Worm (Caenorhabditis elegans) whole organism, late embryonic: ENCODE results near the gene fbxb-61.

ENCODE experiments used
- Y22D7AL.16 ChIP-seq: sonication (generic microtip); optimal IDR thresholded peaks from 2 replicates; lab custom pipeline; 2016; ENCODE audit warnings: missing genetic modification characterization, missing compliant biosample characterization
- ahr-1 ChIP-seq: sonication (generic microtip); optimal IDR thresholded peaks from 2 replicates; lab custom pipeline; 2016; ENCODE audit warnings: missing genetic modification characterization, missing compliant biosample characterization
- pag-3 ChIP-seq: sonication (generic microtip); optimal IDR thresholded peaks from 2 replicates; lab custom pipeline; 2016; ENCODE audit warnings: missing compliant biosample characterization, missing genetic modification characterization, borderline replicate concordance
- pqm-1 ChIP-seq: sonication (generic microtip); optimal IDR thresholded peaks from 2 replicates; lab custom pipeline; 2016; ENCODE audit warnings: missing genetic modification characterization, missing compliant biosample characterization
- pros-1 ChIP-seq: fragments of 150-350 bp; optimal IDR thresholded peaks from 2 replicates; lab custom pipeline; 2014; ENCODE audit warnings: missing biosample characterization, missing genetic modification reagents, missing genetic modification characterization
- rnt-1 ChIP-seq: sonication (generic microtip); optimal IDR thresholded peaks from 2 replicates; lab custom pipeline; 2016; ENCODE audit warnings: missing genetic modification characterization, missing compliant biosample characterization

- TF ChIP-seq ahr-1 (tag; lab: Kevin White, UChicago) (no peak), pqm-1 (no peak), Y22D7AL.16 (no peak), rnt-1 (tag; lab: Kevin White, UChicago) (no peak), pag-3 (no peak), pros-1 (tag; lab: Kevin White, UChicago) (no peak)
Measured at ce11 chrV:19257653-19258052, 46.3 kb upstream of the fbxb-61 start, which contains the start of gene F21D9.3.
